Fruit fly (Drosophila melanogaster): ENCODE measurements around the gene CG45012.
A peak's percentile ranks its signal among the peaks of the same experiment; 100 is the strongest.

Gene CG45012

DNA sequence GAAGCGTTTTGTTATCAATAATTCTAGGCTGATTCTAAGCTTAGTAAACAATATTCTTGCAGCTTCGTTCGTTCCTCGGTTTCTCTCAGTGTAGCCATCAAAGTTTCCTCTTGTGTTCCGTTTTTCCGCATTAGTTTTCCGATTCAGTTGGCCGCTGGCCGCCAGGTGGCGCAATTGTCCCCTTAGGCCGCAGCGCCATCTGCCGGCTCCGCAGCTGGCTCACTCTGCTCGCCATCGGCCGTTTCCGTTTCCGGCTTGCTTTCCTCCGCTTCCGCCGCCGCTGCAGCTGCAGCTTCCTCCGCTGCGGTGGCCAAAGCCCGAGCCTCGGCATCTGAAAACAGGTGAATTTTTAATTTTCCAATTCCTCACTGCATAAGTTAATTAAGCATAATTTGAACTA lies 18.0 kb upstream of the CG45012 start (continued):
- TF ChIP-seq gce (GFP tag; IDR thresholded peaks at IDR 0.05) (peak; percentile 96), Ada2b (GFP tag; IDR thresholded peaks at IDR 0.05) (peak; percentile 89), Dad (GFP tag; optimal IDR thresholded peaks at IDR 0.05) (peak; percentile 93), CG1602 (GFP tag; optimal IDR thresholded peaks at IDR 0.05) (peak; percentile 82), ewg (GFP tag; optimal IDR thresholded peaks at IDR 0.05) (peak; percentile 94), CG9876 (GFP tag; optimal IDR thresholded peaks at IDR 0.05) (peak; percentile 95), fd64A (GFP tag; optimal IDR thresholded peaks at IDR 0.05) (peak; percentile 97), gem (tag; optimal IDR thresholded peaks at IDR 0.05) (peak; percentile 77), esg (GFP tag; conservative IDR thresholded peaks at IDR 0.05) (peak; percentile 42), Dp (GFP tag; optimal IDR thresholded peaks at IDR 0.05) (peak; percentile 1), CG12942 (GFP tag; optimal IDR thresholded peaks at IDR 0.05) (peak; percentile 85), D19B (GFP tag; optimal IDR thresholded peaks at IDR 0.05) (peak; percentile 79), jumu (GFP tag; optimal IDR thresholded peaks at IDR 0.05) (peak; percentile 82), dmrt99B (tag; optimal IDR thresholded peaks at IDR 0.05) (peak; percentile 87), CG10366 (GFP tag; IDR thresholded peaks at IDR 0.05) (peak; percentile 85), ac (GFP tag; optimal IDR thresholded peaks at IDR 0.05) (peak; percentile 99), CG30403 (GFP tag; optimal IDR thresholded peaks at IDR 0.05) (peak; percentile 87), wdn (GFP tag; IDR thresholded peaks at IDR 0.05) (peak; percentile 68), nerfin-1 (tag; optimal IDR thresholded peaks at IDR 0.05) (peak; percentile 90), Hr3 (GFP tag; optimal IDR thresholded peaks at IDR 0.05) (peak; percentile 87), zfh1 (GFP tag; IDR thresholded peaks at IDR 0.05) (peak; percentile 97), so (GFP tag; IDR thresholded peaks at IDR 0.05) (peak; percentile 87), Asciz (GFP tag; optimal IDR thresholded peaks at IDR 0.05) (peak; percentile 97), slou (GFP tag; optimal IDR thresholded peaks at IDR 0.05) (peak; percentile 91), eyg (GFP tag; optimal IDR thresholded peaks at IDR 0.05) (peak; percentile 95), disco-r (GFP tag; optimal IDR thresholded peaks at IDR 0.05) (peak; percentile 94), BtbVII (GFP tag; optimal IDR thresholded peaks at IDR 0.05) (peak; percentile 96), CG8765 (GFP tag; IDR thresholded peaks at IDR 0.05) (peak; percentile 75), Lim3 (GFP tag; IDR thresholded peaks at IDR 0.05) (peak; percentile 68; the same call in 1 of the 2 replicates), Aef1 (GFP tag; IDR thresholded peaks at IDR 0.05) (peak; percentile 78), CG12659 (GFP tag; optimal IDR thresholded peaks at IDR 0.05) (peak; percentile 93), Atf-2 (GFP tag; optimal IDR thresholded peaks at IDR 0.05) (peak; percentile 78), CG8924 (tag; optimal IDR thresholded peaks at IDR 0.05) (peak; percentile 78), CG12104 (GFP tag; optimal IDR thresholded peaks at IDR 0.05) (peak; percentile 89), Sox102F (GFP tag; optimal IDR thresholded peaks at IDR 0.05) (peak; percentile 86), NC2β (GFP tag; optimal IDR thresholded peaks at IDR 0.05) (peak; percentile 98), ro (GFP tag; IDR thresholded peaks at IDR 0.05) (peak; percentile 75), CG9817 (tag; optimal IDR thresholded peaks at IDR 0.05) (peak; percentile 86), pita (GFP tag; optimal IDR thresholded peaks at IDR 0.05) (no peak), CG34422 (GFP tag; IDR thresholded peaks at IDR 0.05) (peak; percentile 88), Atf3 (GFP tag; optimal IDR thresholded peaks at IDR 0.05) (peak; percentile 92), CG15269 (tag; optimal IDR thresholded peaks at IDR 0.05) (peak; percentile 82), ap (GFP tag; IDR thresholded peaks at IDR 0.05) (peak; percentile 91), Kr (GFP tag; optimal IDR thresholded peaks at IDR 0.05) (peak; percentile 99), D19A (tag; optimal IDR thresholded peaks at IDR 0.05) (peak; percentile 77), Ptx1 (GFP tag; IDR thresholded peaks at IDR 0.05) (peak; percentile 77), caup (GFP tag; optimal IDR thresholded peaks at IDR 0.05; ENCODE audit: severe bottlenecking) (peak; percentile 99), gcm (GFP tag; optimal IDR thresholded peaks at IDR 0.05) (peak; percentile 91), H2.0 (GFP tag; IDR thresholded peaks at IDR 0.05) (peak; percentile 87), CG33213 (GFP tag; optimal IDR thresholded peaks at IDR 0.05) (peak; percentile 98), MTF-1 (GFP tag; optimal IDR thresholded peaks at IDR 0.05; ENCODE audit: borderline replicate concordance) (peak; percentile 99)

Measured in whole organism, embryonic.